Fruit fly (Drosophila melanogaster) whole organism, embryonic: Measurements from ENCODE around the gene rictor.

Experiments
- ATbp ChIP-seq: fragments of 200-800 bp; sonication (Bioruptor generic); optimal IDR thresholded peaks from 2 replicates; lab custom pipeline; 2017; ENCODE audit warnings: missing biosample characterization, mild to moderate bottlenecking, missing genetic modification characterization, missing genetic modification reagents
- Blimp-1 ChIP-seq: fragments of 200-800 bp; sonication (Bioruptor generic); optimal IDR thresholded peaks from 3 replicates; lab custom pipeline; 2018; ENCODE audit warnings: missing biosample characterization, missing genetic modification characterization, mild to moderate bottlenecking, moderate library complexity, missing genetic modification reagents
- CG10147 ChIP-seq: fragments of 200-800 bp; sonication (Bioruptor generic); optimal IDR thresholded peaks from 2 replicates; lab custom pipeline; 2019; ENCODE audit warnings: missing biosample characterization, mild to moderate bottlenecking, missing genetic modification characterization, moderate library complexity
- CG10366 ChIP-seq: fragments of 200-800 bp; sonication (Bioruptor generic); IDR thresholded peaks from 2 replicates; pipeline ENCODE4 v1.3.6; 2022; ENCODE audit warnings: missing biosample characterization, missing genetic modification characterization
- CG10565 ChIP-seq: fragments of 200-800 bp; sonication (Bioruptor generic); optimal IDR thresholded peaks from 3 replicates; lab custom pipeline; 2016; ENCODE audit warnings: missing biosample characterization, mild to moderate bottlenecking, missing genetic modification characterization
- CG11456 ChIP-seq: fragments of 200-800 bp; sonication (Bioruptor generic); IDR thresholded peaks from 3 replicates; pipeline ENCODE4 v1.3.6; 2022; ENCODE audit warnings: missing biosample characterization, missing genetic modification characterization
- CG12071 ChIP-seq: fragments of 200-800 bp; sonication (Bioruptor generic); optimal IDR thresholded peaks from 3 replicates; lab custom pipeline; 2018; ENCODE audit warnings: missing biosample characterization, mild to moderate bottlenecking, missing genetic modification characterization
- CG14710 ChIP-seq: fragments of 200-800 bp; sonication (Bioruptor generic); optimal IDR thresholded peaks from 3 replicates; lab custom pipeline; 2019; ENCODE audit warnings: missing biosample characterization, mild to moderate bottlenecking, missing genetic modification characterization, moderate library complexity
- CG15514 ChIP-seq: fragments of 200-800 bp; sonication (Bioruptor generic); optimal IDR thresholded peaks from 3 replicates; lab custom pipeline; 2017; ENCODE audit warnings: missing biosample characterization, missing genetic modification characterization, mild to moderate bottlenecking, moderate library complexity, missing genetic modification reagents
- CG17802 ChIP-seq: fragments of 200-800 bp; sonication (Bioruptor generic); optimal IDR thresholded peaks from 2 replicates; lab custom pipeline; 2018; ENCODE audit warnings: missing biosample characterization, mild to moderate bottlenecking, missing genetic modification characterization, moderate library complexity
- CG31365 ChIP-seq: fragments of 200-800 bp; sonication (Bioruptor generic); optimal IDR thresholded peaks from 2 replicates; lab custom pipeline; 2018; ENCODE audit warnings: missing biosample characterization, mild to moderate bottlenecking, missing genetic modification characterization
- CG31388 ChIP-seq: fragments of 200-800 bp; sonication (Bioruptor generic); optimal IDR thresholded peaks from 2 replicates; lab custom pipeline; 2016; ENCODE audit warnings: missing biosample characterization, missing genetic modification characterization
- CG31441 ChIP-seq: fragments of 200-800 bp; sonication (Bioruptor generic); IDR thresholded peaks from 2 replicates; pipeline ENCODE4 v1.3.6; 2022; ENCODE audit warnings: missing biosample characterization, missing genetic modification characterization
- CG3163 ChIP-seq: fragments of 200-800 bp; sonication (Bioruptor generic); optimal IDR thresholded peaks from 3 replicates; lab custom pipeline; 2016; ENCODE audit warnings: missing biosample characterization, missing genetic modification characterization
- CG33213 ChIP-seq: fragments of 200-800 bp; sonication (Bioruptor generic); optimal IDR thresholded peaks from 3 replicates; lab custom pipeline; 2016; ENCODE audit warnings: missing biosample characterization, missing genetic modification characterization
- CG34422 ChIP-seq: fragments of 200-800 bp; sonication (Bioruptor generic); IDR thresholded peaks from 3 replicates; pipeline ENCODE4 v1.3.6; 2022; ENCODE audit warnings: missing biosample characterization, missing genetic modification characterization
- CG3995 ChIP-seq: fragments of 200-800 bp; sonication (Bioruptor generic); optimal IDR thresholded peaks from 3 replicates; lab custom pipeline; 2016; ENCODE audit warnings: missing biosample characterization, missing genetic modification characterization
- CG42726 ChIP-seq: fragments of 200-800 bp; sonication (Bioruptor generic); IDR thresholded peaks from 2 replicates; pipeline ENCODE4 v1.3.6; 2022; ENCODE audit warnings: missing biosample characterization, missing genetic modification characterization; ENCODE audit not compliant: partially characterized antibody
- CG4617 ChIP-seq: fragments of 200-800 bp; sonication (Bioruptor generic); optimal IDR thresholded peaks from 3 replicates; lab custom pipeline; 2016; ENCODE audit warnings: missing biosample characterization, missing genetic modification characterization, borderline replicate concordance
- CG6254 ChIP-seq: fragments of 200-800 bp; sonication (Bioruptor generic); optimal IDR thresholded peaks from 3 replicates; lab custom pipeline; 2017; ENCODE audit warnings: mild to moderate bottlenecking, missing biosample characterization, missing genetic modification reagents, missing genetic modification characterization
- CG6272 ChIP-seq: fragments of 200-800 bp; sonication (Bioruptor generic); IDR thresholded peaks from 2 replicates; pipeline ENCODE4 v1.3.6; 2022; ENCODE audit warnings: missing biosample characterization, missing genetic modification characterization
- CG6791 ChIP-seq: fragments of 200-800 bp; sonication (Bioruptor generic); IDR thresholded peaks from 3 replicates; pipeline ENCODE4 v1.3.6; 2022; ENCODE audit warnings: missing biosample characterization, missing genetic modification characterization; ENCODE audit not compliant: partially characterized antibody
- CG9797 ChIP-seq: fragments of 200-800 bp; sonication (Bioruptor generic); optimal IDR thresholded peaks from 3 replicates; lab custom pipeline; 2018; ENCODE audit warnings: missing biosample characterization, mild to moderate bottlenecking, missing genetic modification characterization
- Camta ChIP-seq: fragments of 200-800 bp; sonication (Bioruptor generic); optimal IDR thresholded peaks from 2 replicates; lab custom pipeline; 2016; ENCODE audit warnings: missing biosample characterization, missing genetic modification characterization
- E2f2 ChIP-seq: fragments of 200-800 bp; sonication (Bioruptor generic); IDR thresholded peaks from 2 replicates; pipeline ENCODE4 v1.3.6; 2022; ENCODE audit warnings: missing biosample characterization, missing genetic modification characterization
- Lhr ChIP-seq: fragments of 200-800 bp; sonication (Bioruptor generic); optimal IDR thresholded peaks from 3 replicates; lab custom pipeline; 2017; ENCODE audit warnings: mild to moderate bottlenecking, missing biosample characterization, missing genetic modification reagents, missing genetic modification characterization
- MBD-R2 ChIP-seq: fragments of 200-800 bp; sonication (Bioruptor generic); IDR thresholded peaks from 2 replicates; pipeline ENCODE4 v1.3.6; 2022; ENCODE audit warnings: missing biosample characterization, missing genetic modification characterization
- MESR4 ChIP-seq: fragments of 200-800 bp; sonication (Bioruptor generic); optimal IDR thresholded peaks from 2 replicates; lab custom pipeline; 2018; ENCODE audit warnings: missing biosample characterization, mild to moderate bottlenecking, missing genetic modification characterization, moderate library complexity
- Med ChIP-seq: fragments of 200-800 bp; sonication (Bioruptor generic); peaks from one replicate; lab custom pipeline; 2016; ENCODE audit warnings: missing biosample characterization, missing genetic modification characterization, mild to moderate bottlenecking, inconsistent platforms, moderate library complexity
- Neu2 ChIP-seq: fragments of 200-800 bp; sonication (Bioruptor generic); optimal IDR thresholded peaks from 3 replicates; lab custom pipeline; 2016; ENCODE audit warnings: missing biosample characterization, missing genetic modification characterization, borderline replicate concordance
- Scr ChIP-seq: fragments of 200-800 bp; sonication (Bioruptor generic); IDR thresholded peaks from 2 replicates; pipeline ENCODE4 v1.3.6; 2022; ENCODE audit warnings: missing biosample characterization, missing genetic modification characterization; ENCODE audit not compliant: partially characterized antibody
- Six4 ChIP-seq: fragments of 200-800 bp; sonication (Bioruptor generic); optimal IDR thresholded peaks from 2 replicates; lab custom pipeline; 2016; ENCODE audit warnings: missing biosample characterization, missing genetic modification characterization
- YL-1 ChIP-seq: fragments of 200-800 bp; sonication (Bioruptor generic); optimal IDR thresholded peaks from 3 replicates; lab custom pipeline; 2017; ENCODE audit warnings: missing biosample characterization, mild to moderate bottlenecking, missing genetic modification characterization
- amos ChIP-seq: fragments of 200-800 bp; sonication (Bioruptor generic); IDR thresholded peaks from 2 replicates; pipeline ENCODE4 v1.3.6; 2022; ENCODE audit warnings: missing biosample characterization, missing genetic modification characterization; ENCODE audit not compliant: partially characterized antibody
- ara ChIP-seq: fragments of 200-800 bp; sonication (Bioruptor generic); IDR thresholded peaks from 2 replicates; pipeline ENCODE4 v1.3.6; 2022; ENCODE audit warnings: missing biosample characterization, missing genetic modification characterization
- eyg ChIP-seq: fragments of 200-800 bp; sonication (Bioruptor generic); optimal IDR thresholded peaks from 3 replicates; lab custom pipeline; 2016; ENCODE audit warnings: missing biosample characterization, missing genetic modification characterization
- gfzf ChIP-seq: fragments of 200-800 bp; sonication (Bioruptor generic); optimal IDR thresholded peaks from 2 replicates; lab custom pipeline; 2016; ENCODE audit warnings: missing biosample characterization, mild to moderate bottlenecking, missing genetic modification characterization, moderate library complexity
- grn ChIP-seq: fragments of 200-800 bp; sonication (Bioruptor generic); optimal IDR thresholded peaks from 3 replicates; lab custom pipeline; 2017; ENCODE audit warnings: missing biosample characterization, missing genetic modification characterization
- gsb-n ChIP-seq: fragments of 200-800 bp; sonication (Bioruptor generic); optimal IDR thresholded peaks from 3 replicates; lab custom pipeline; 2018; ENCODE audit warnings: missing biosample characterization, mild to moderate bottlenecking, missing genetic modification characterization
- ham ChIP-seq: fragments of 200-800 bp; sonication (Bioruptor generic); IDR thresholded peaks from 2 replicates; pipeline ENCODE4 v1.3.6; 2022; ENCODE audit warnings: missing biosample characterization, missing genetic modification characterization
- her ChIP-seq: fragments of 200-800 bp; sonication (Bioruptor generic); optimal IDR thresholded peaks from 2 replicates; lab custom pipeline; 2016; ENCODE audit warnings: missing biosample characterization, missing genetic modification characterization
- jigr1 ChIP-seq: fragments of 200-800 bp; sonication (Bioruptor generic); IDR thresholded peaks from 3 replicates; pipeline ENCODE4 v1.3.6; 2022; ENCODE audit warnings: missing biosample characterization, missing genetic modification characterization
- jumu ChIP-seq: fragments of 200-800 bp; sonication (Bioruptor generic); optimal IDR thresholded peaks from 3 replicates; lab custom pipeline; 2016; ENCODE audit warnings: missing biosample characterization, missing genetic modification characterization
- lmd ChIP-seq: fragments of 200-800 bp; sonication (Bioruptor generic); IDR thresholded peaks from 2 replicates; pipeline ENCODE4 v1.3.6; 2022; ENCODE audit warnings: missing biosample characterization, missing genetic modification characterization
- phol ChIP-seq: fragments of 200-800 bp; sonication (Bioruptor generic); optimal IDR thresholded peaks from 3 replicates; lab custom pipeline; 2018; ENCODE audit warnings: missing biosample characterization, mild to moderate bottlenecking, missing genetic modification characterization, moderate library complexity
- row ChIP-seq: fragments of 200-800 bp; sonication (Bioruptor generic); IDR thresholded peaks from 3 replicates; pipeline ENCODE4 v1.3.6; 2022; ENCODE audit warnings: missing biosample characterization, missing genetic modification characterization
- vvl ChIP-seq: fragments of 200-800 bp; sonication (Bioruptor generic); IDR thresholded peaks from 2 replicates; pipeline ENCODE4 v1.3.6; 2022; ENCODE audit warnings: missing biosample characterization, missing genetic modification characterization
- zf30C ChIP-seq: fragments of 200-800 bp; sonication (Bioruptor generic); optimal IDR thresholded peaks from 3 replicates; lab custom pipeline; 2018; ENCODE audit warnings: missing biosample characterization, mild to moderate bottlenecking, missing genetic modification characterization
- zfh2 ChIP-seq: fragments of 200-800 bp; sonication (Bioruptor generic); optimal IDR thresholded peaks from 2 replicates; lab custom pipeline; 2016; ENCODE audit warnings: missing biosample characterization, missing genetic modification characterization

The rictor gene

DNA sequence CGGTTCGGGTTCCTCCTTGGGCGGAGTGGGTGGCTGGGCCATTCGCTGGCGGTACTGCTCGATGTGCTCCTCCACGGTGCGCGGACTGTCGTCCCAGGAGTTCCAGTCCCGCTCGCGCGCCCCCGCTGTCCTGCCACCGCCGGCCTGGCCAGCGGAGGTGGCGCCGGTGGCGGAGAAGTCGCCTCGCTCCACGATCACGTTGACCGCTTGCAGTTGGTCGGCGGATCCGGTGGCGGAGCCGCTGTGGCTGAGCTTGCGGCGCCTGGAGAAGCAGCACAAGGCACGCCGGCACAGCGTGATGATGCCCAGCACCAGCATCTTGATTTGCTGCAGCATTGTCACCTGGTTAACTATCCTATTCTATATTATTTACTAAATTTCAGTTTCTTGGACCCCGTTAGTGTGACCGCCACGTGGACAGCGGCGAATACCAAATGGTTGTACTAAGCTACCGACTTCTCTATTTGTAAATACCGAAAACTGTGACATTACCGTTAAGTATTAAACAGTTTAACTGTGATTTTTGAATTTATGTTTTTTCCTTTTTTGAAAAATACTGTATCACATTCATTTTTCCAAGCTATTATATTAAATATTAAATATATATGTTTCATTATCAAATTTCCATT lies 15.6 kb upstream of the rictor start, which contains the start of the genes CG32537 and CG32536 (continued):
- TF ChIP-seq CG3995 (GFP tag; lab: Kevin White, UChicago) (peak; percentile 97), CG31388 (GFP tag; lab: Kevin White, UChicago) (no peak), MBD-R2 (GFP tag; lab: Robert Waterston, UW) (peak; percentile 67), gfzf (GFP tag; lab: Kevin White, UChicago) (peak; percentile 73), CG9797 (GFP tag; lab: Kevin White, UChicago) (peak; percentile 65), Six4 (no peak), YL-1 (GFP tag; lab: Kevin White, UChicago) (no peak), Neu2 (GFP tag; lab: Kevin White, UChicago) (no peak), zf30C (GFP tag; lab: Kevin White, UChicago) (no peak), CG33213 (GFP tag; lab: Kevin White, UChicago) (no peak), E2f2 (peak; percentile 53), CG34422 (GFP tag; lab: Robert Waterston, UW) (0 out of 3 replicates have a peak, but pooled peaks have one; percentile 38), CG6791 (GFP tag; lab: Robert Waterston, UW) (no peak), CG4617 (GFP tag; lab: Kevin White, UChicago) (peak; percentile 21), CG6254 (GFP tag; lab: Kevin White, UChicago) (no peak), CG31365 (tag; lab: Kevin White, UChicago) (no peak), CG14710 (peak; percentile 4), Blimp-1 (GFP tag; lab: Kevin White, UChicago) (no peak), phol (peak; percentile 17), jumu (GFP tag; lab: Kevin White, UChicago) (no peak), CG15514 (peak; percentile 26), Lhr (GFP tag; lab: Kevin White, UChicago) (peak; percentile 1), row (GFP tag; lab: Robert Waterston, UW) (0 out of 3 replicates have a peak, but pooled peaks have one; percentile 17), her (no peak), grn (no peak), ara (GFP tag; lab: Robert Waterston, UW) (0 out of 2 replicates have a peak, but pooled peaks have one; percentile 22), ATbp (GFP tag; lab: Kevin White, UChicago) (no peak), MESR4 (GFP tag; lab: Kevin White, UChicago) (peak; percentile 72), Med (GFP tag; lab: Kevin White, UChicago) (peak; percentile 66), CG12071 (GFP tag; lab: Kevin White, UChicago) (no peak)

DNA sequence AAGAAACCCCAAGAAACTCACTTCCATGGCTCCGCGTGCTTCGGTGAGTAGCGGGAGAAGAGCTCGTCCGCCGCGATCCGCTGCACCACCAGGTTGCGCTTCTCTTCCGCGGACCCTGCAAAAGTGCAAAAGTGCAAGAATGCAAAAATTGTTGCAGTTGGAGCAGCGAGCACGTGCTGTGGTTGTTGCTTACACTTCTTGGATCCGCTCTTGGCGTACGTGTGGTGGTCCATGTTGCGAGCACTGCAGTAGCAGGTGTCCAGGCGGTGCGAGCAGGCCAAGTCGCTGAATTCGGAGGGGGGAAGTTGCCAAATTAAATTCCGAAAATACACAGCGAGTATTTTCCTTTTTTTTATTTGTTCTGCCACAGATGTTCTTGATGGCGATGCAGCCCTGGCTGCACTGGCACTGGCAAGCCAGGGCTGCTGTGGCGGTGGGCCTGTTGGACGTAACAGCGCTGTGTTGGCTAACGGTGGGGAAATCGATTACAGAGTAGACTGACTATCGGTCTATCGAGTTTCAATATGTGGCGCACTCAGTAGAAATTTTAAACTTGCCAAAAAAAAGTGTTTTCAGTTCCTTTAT lies 7.5 kb upstream of the rictor start, which contains the start of gene CG8010:
TSS of gene CG8010 (minus strand) at position 413 of the 585 bp plus-strand sequence.
- TF ChIP-seq Camta (GFP tag; lab: Kevin White, UChicago), result no peak
- no peak for TF ChIP-seq eyg (GFP tag; lab: Kevin White, UChicago)
- TF ChIP-seq CG31441, result no peak
- peak; percentile 19 for TF ChIP-seq CG3163 (GFP tag; lab: Kevin White, UChicago)
- no peak for TF ChIP-seq ham (GFP tag; lab: Robert Waterston, UW)
- TF ChIP-seq CG6272, result no peak
- peak; percentile 40; the same call in 1 of the 2 replicates for TF ChIP-seq vvl
- no peak for TF ChIP-seq jigr1
- peak; percentile 41; the same call in 1 of the 2 replicates for TF ChIP-seq amos (GFP tag; lab: Robert Waterston, UW)
- no peak for TF ChIP-seq gsb-n (tag; lab: Kevin White, UChicago)
- TF ChIP-seq CG10147, result no peak
- TF ChIP-seq CG42726 (GFP tag; lab: Robert Waterston, UW), result peak; percentile 54
- TF ChIP-seq zfh2 (GFP tag; lab: Kevin White, UChicago), result no peak
- peak; percentile 41 for TF ChIP-seq Scr (GFP tag; lab: Robert Waterston, UW)
- TF ChIP-seq CG17802 (tag; lab: Kevin White, UChicago), result no peak
- peak; percentile 39; the same call in 1 of the 3 replicates for TF ChIP-seq CG11456 (GFP tag; lab: Robert Waterston, UW)
- peak; percentile 24; the same call in 1 of the 2 replicates for TF ChIP-seq CG10366 (GFP tag; lab: Robert Waterston, UW)
- TF ChIP-seq lmd, result peak; percentile 13; the same call in 1 of the 2 replicates
- TF ChIP-seq CG10565 (GFP tag; lab: Kevin White, UChicago), result no peak
